Fruit fly (Drosophila melanogaster): Measurements from ENCODE around the gene Seipin.

DNA sequence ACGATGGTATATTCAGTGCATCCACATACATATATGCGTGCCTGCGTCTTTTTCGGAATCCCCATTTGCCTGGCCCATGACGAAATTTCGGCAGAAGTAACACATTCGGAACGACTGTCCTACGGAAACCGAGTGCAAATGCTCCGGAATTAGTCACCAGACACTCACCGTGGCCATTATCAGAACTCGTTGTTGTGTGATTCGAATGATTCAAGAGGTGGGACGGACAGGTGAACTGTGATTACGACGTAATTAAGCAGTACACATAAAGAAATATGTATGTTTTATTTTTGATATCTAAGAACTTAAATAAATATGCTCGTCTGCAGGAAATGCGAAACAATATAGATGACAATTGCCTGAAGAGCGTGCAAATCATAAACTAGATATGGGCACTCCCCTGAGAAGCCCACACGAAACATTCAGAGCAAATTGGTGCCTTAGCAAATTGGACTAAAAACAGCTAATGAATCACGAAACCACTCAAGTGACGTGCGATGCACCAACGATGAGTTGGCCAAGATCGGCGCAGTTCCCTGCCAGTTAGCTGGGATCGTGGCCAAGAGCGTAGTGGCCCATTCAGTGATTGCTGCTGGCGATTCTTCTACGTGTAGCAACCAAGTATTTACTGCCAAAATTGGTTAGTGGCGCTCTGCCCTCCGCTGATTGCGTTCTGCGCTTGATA lies 28.1 kb upstream of the Seipin start:
- TF ChIP-seq Ets96B (tag; optimal IDR thresholded peaks at IDR 0.05) (no peak), net (GFP tag; optimal IDR thresholded peaks at IDR 0.05) (no peak)

Data from whole organism, prepupa.